Fruit fly (Drosophila melanogaster) whole organism, prepupa: ENCODE measurements around the gene CG5614.

Source experiments
- Blimp-1 ChIP-seq: fragments of 200-800 bp; sonication (Bioruptor generic); optimal IDR thresholded peaks from 3 replicates; lab custom pipeline; 2017; ENCODE audit warnings: missing biosample characterization, missing genetic modification characterization, mild to moderate bottlenecking, moderate library complexity, missing genetic modification reagents
- CG10631 ChIP-seq: fragments of 200-800 bp; sonication (Bioruptor generic); optimal IDR thresholded peaks from 2 replicates; lab custom pipeline; 2016; ENCODE audit warnings: missing biosample characterization, missing genetic modification characterization
- CG11294 ChIP-seq: fragments of 200-800 bp; sonication (Bioruptor generic); IDR thresholded peaks from 2 replicates; pipeline ENCODE4 v1.3.6; 2022; ENCODE audit warnings: missing biosample characterization, missing genetic modification characterization
- CG3032 ChIP-seq: fragments of 200-800 bp; optimal IDR thresholded peaks from 2 replicates; lab custom pipeline; 2019; ENCODE audit warnings: missing biosample characterization, mild to moderate bottlenecking, missing genetic modification characterization, moderate library complexity
- CG4318 ChIP-seq: fragments of 200-800 bp; sonication (Bioruptor generic); optimal IDR thresholded peaks from 3 replicates; lab custom pipeline; 2017; ENCODE audit warnings: missing biosample characterization, mild to moderate bottlenecking, missing genetic modification characterization
- CG6163 ChIP-seq: fragments of 200-800 bp; sonication (Bioruptor generic); IDR thresholded peaks from 3 replicates; pipeline ENCODE4 v1.3.6; 2022; ENCODE audit warnings: missing biosample characterization, missing genetic modification characterization
- CG8632 ChIP-seq: fragments of 200-800 bp; sonication (Bioruptor generic); optimal IDR thresholded peaks from 3 replicates; lab custom pipeline; 2016; ENCODE audit warnings: missing biosample characterization, missing genetic modification characterization
- Eip93F ChIP-seq: fragments of 200-800 bp; sonication (Bioruptor generic); optimal IDR thresholded peaks from 2 replicates; lab custom pipeline; 2016; ENCODE audit warnings: missing biosample characterization, mild to moderate bottlenecking, missing genetic modification characterization
- Ets21C ChIP-seq: fragments of 200-800 bp; sonication (Bioruptor generic); optimal IDR thresholded peaks from 3 replicates; lab custom pipeline; 2016; ENCODE audit warnings: missing biosample characterization, missing genetic modification characterization
- Sox15 ChIP-seq: fragments of 200-800 bp; sonication (Bioruptor generic); optimal IDR thresholded peaks from 3 replicates; lab custom pipeline; 2016; ENCODE audit warnings: missing biosample characterization, missing genetic modification characterization
- achi ChIP-seq: fragments of 200-800 bp; sonication (Bioruptor generic); optimal IDR thresholded peaks from 3 replicates; lab custom pipeline; 2016; ENCODE audit warnings: missing biosample characterization, missing genetic modification characterization
- acj6 ChIP-seq: fragments of 200-800 bp; sonication (Bioruptor generic); optimal IDR thresholded peaks from 3 replicates; lab custom pipeline; 2016; ENCODE audit warnings: missing biosample characterization, missing genetic modification characterization

DNA sequence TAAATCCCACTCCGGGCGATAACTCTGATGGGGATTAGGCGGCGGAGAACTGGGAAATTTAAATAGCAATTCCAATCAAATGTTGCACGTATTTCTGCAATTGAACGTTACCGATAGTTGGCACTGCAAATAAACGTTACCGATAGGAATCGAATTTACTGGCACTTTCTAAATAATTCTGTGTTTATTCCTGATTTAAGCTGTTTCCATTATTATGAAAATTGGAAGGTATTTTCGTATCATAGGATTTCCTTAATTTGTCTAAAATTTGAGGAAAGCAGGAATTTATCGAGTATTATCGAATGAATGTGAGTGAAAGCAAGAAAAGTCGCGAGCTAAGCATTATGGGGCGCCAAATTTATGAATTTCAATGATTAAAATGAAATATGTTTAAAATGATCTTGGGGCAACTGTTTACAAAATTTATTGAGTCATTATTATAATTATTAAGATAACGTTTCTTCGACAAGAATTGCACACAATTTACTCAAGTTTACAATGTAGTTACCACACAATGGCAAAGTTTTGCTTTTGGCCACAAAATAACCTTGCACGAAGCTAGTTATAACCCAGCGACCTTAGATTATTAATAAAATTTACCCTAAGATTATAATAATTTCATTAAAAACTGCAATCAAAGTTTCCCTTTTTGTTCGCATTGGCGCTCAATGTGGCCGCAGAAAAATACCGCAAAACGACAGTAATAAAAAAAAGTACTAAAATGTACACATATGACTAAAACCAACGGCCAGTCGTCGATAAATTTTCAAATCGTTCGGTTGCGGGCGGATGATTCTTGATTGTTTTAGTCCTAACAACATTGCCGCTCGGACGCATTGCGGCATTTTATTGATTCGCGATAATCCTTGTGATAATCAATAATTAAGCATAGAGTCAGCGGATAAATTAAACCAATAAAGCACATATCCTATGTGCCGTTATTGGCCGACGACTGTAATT lies 24.2 kb downstream of the CG5614 start, which contains the start of gene alpha-Man-IIb:
- TF ChIP-seq Eip93F (no peak), acj6 (GFP tag; lab: Kevin White, UChicago) (no peak), CG10631 (GFP tag; lab: Kevin White, UChicago) (no peak), CG11294 (GFP tag; lab: Robert Waterston, UW) (no peak), CG6163 (GFP tag; lab: Robert Waterston, UW) (peak; percentile 30; the same call in 1 of the 3 replicates), Ets21C (GFP tag; lab: Kevin White, UChicago) (no peak), achi (GFP tag; lab: Kevin White, UChicago) (no peak), CG3032 (tag; lab: Kevin White, UChicago) (peak; percentile 59), Blimp-1 (GFP tag; lab: Kevin White, UChicago) (no peak), Sox15 (GFP tag; lab: Kevin White, UChicago) (no peak), CG8632 (GFP tag; lab: Kevin White, UChicago) (no peak), CG4318 (GFP tag; lab: Kevin White, UChicago) (no peak)
